Worm (Caenorhabditis elegans) whole organism, L4/young adult: ENCODE results near the gene mec-17.

Source experiments
- W03F9.2 ChIP-seq: fragments of 150-350 bp; optimal IDR thresholded peaks from 2 replicates; lab custom pipeline; 2014; ENCODE audit warnings: missing biosample characterization, missing genetic modification characterization
- dao-5 ChIP-seq: sonication (generic microtip); optimal IDR thresholded peaks from 2 replicates; lab custom pipeline; 2016; ENCODE audit warnings: missing genotype, missing genetic modification characterization, moderate library complexity, missing compliant biosample characterization
- him-1 ChIP-seq: sonication (generic microtip); optimal IDR thresholded peaks from 2 replicates; lab custom pipeline; 2016; ENCODE audit warnings: missing genotype, missing genetic modification reagents, missing genetic modification characterization, missing compliant biosample characterization

ce11 chrIV:7983021-7983420, 4.0 kb downstream of the mec-17 start:
- TF ChIP-seq dao-5 (tag; lab: Kevin White, UChicago) (no peak), him-1 (tag; lab: Kevin White, UChicago) (no peak), W03F9.2 (tag; lab: Kevin White, UChicago) (no peak)
